Worm (Caenorhabditis elegans) whole organism, L3 larva: ENCODE results near the gene npr-35.

Source experiments
- fos-1 ChIP-seq: fragments of 150-350 bp; optimal IDR thresholded peaks from 2 replicates; lab custom pipeline; 2014; ENCODE audit warnings: missing biosample characterization, missing genetic modification characterization
- lsy-12 ChIP-seq: sonication (generic microtip); optimal IDR thresholded peaks from 2 replicates; lab custom pipeline; 2016; ENCODE audit warnings: mild to moderate bottlenecking, missing genetic modification characterization, missing compliant biosample characterization
- nhr-76 ChIP-seq: fragments of 150-350 bp; sonication (generic microtip); optimal IDR thresholded peaks from 5 replicates; lab custom pipeline; 2014; ENCODE audit warnings: missing biosample characterization, missing genetic modification characterization
- skn-1 ChIP-seq: fragments of 150-350 bp; optimal IDR thresholded peaks from 2 replicates; lab custom pipeline; 2014; ENCODE audit warnings: missing biosample characterization, missing genetic modification characterization
- unc-62 ChIP-seq: fragments of 150-350 bp; sonication (generic microtip); optimal IDR thresholded peaks from 4 replicates; lab custom pipeline; 2014; ENCODE audit warnings: missing biosample characterization, missing genetic modification reagents, missing genetic modification characterization
- ztf-11 ChIP-seq: fragments of 150-350 bp; optimal IDR thresholded peaks from 2 replicates; lab custom pipeline; 2014; ENCODE audit warnings: missing biosample characterization, missing genetic modification characterization
- ztf-4 ChIP-seq: fragments of 150-350 bp; optimal IDR thresholded peaks from 2 replicates; lab custom pipeline; 2014; ENCODE audit warnings: missing biosample characterization, missing genetic modification characterization

ce11 chrIV:7734619-7735018, 9.0 kb upstream of the npr-35 start, which contains the start of gene clx-1:
- TF ChIP-seq unc-62 (GFP tag; lab: Kevin White, UChicago) (no peak), ztf-11 (tag; lab: Kevin White, UChicago) (no peak), skn-1 (tag; lab: Kevin White, UChicago) (no peak), ztf-4 (no peak), fos-1 (tag; lab: Kevin White, UChicago) (no peak), nhr-76 (no peak), lsy-12 (tag; lab: Kevin White, UChicago) (no peak)
